Fruit fly (Drosophila melanogaster) whole organism, embryonic: ENCODE data around the gene RpL37A.

ENCODE experiments used
- Asciz ChIP-seq: fragments of 200-800 bp; sonication (Bioruptor generic); optimal IDR thresholded peaks from 2 replicates; lab custom pipeline; 2017; ENCODE audit warnings: missing biosample characterization, mild to moderate bottlenecking, missing genetic modification characterization, missing genetic modification reagents
- Awh ChIP-seq: fragments of 200-800 bp; sonication (Bioruptor generic); IDR thresholded peaks from 2 replicates; pipeline ENCODE4, ENCODE4 v1.3.6; 2022; ENCODE audit warnings: missing biosample characterization, missing genetic modification characterization
- Bdp1 ChIP-seq: fragments of 200-800 bp; sonication (Bioruptor generic); optimal IDR thresholded peaks from 3 replicates; lab custom pipeline; 2016; ENCODE audit warnings: missing biosample characterization, missing genetic modification characterization
- CG10209 ChIP-seq: fragments of 200-800 bp; sonication (Bioruptor generic); optimal IDR thresholded peaks from 3 replicates; lab custom pipeline; 2017; ENCODE audit warnings: missing biosample characterization, mild to moderate bottlenecking, missing genetic modification characterization, missing genetic modification reagents
- CG10267 ChIP-seq: fragments of 200-800 bp; sonication (Bioruptor generic); optimal IDR thresholded peaks from 2 replicates; lab custom pipeline; 2018; ENCODE audit warnings: missing biosample characterization, mild to moderate bottlenecking, missing genetic modification characterization, moderate library complexity
- CG10959 ChIP-seq: fragments of 200-800 bp; sonication (Bioruptor generic); IDR thresholded peaks from 2 replicates; pipeline ENCODE4 v1.3.6; 2022; ENCODE audit warnings: missing biosample characterization, missing genetic modification characterization
- CG10979 ChIP-seq: fragments of 200-800 bp; sonication (Bioruptor generic); optimal IDR thresholded peaks from 2 replicates; lab custom pipeline; 2018; ENCODE audit warnings: missing biosample characterization, mild to moderate bottlenecking, missing genetic modification characterization, moderate library complexity
- CG12104 ChIP-seq: fragments of 200-800 bp; sonication (Bioruptor generic); optimal IDR thresholded peaks from 3 replicates; lab custom pipeline; 2016; ENCODE audit warnings: missing biosample characterization, missing genetic modification characterization
- CG12155 ChIP-seq: fragments of 200-800 bp; sonication (Bioruptor generic); optimal IDR thresholded peaks from 3 replicates; lab custom pipeline; 2016; ENCODE audit warnings: missing biosample characterization, missing genetic modification characterization
- CG12236 ChIP-seq: fragments of 200-800 bp; sonication (Bioruptor generic); optimal IDR thresholded peaks from 2 replicates; lab custom pipeline; 2016; ENCODE audit warnings: missing biosample characterization, missing genetic modification characterization
- CG13296 ChIP-seq: fragments of 200-800 bp; sonication (Bioruptor generic); optimal IDR thresholded peaks from 3 replicates; lab custom pipeline; 2018; ENCODE audit warnings: missing biosample characterization, mild to moderate bottlenecking, missing genetic modification characterization
- CG14860 ChIP-seq: fragments of 200-800 bp; sonication (Bioruptor generic); IDR thresholded peaks from 3 replicates; pipeline ENCODE4 v1.3.6; 2022; ENCODE audit warnings: missing biosample characterization, missing genetic modification characterization; ENCODE audit not compliant: partially characterized antibody
- CG18619 ChIP-seq: fragments of 200-800 bp; sonication (Bioruptor generic); optimal IDR thresholded peaks from 3 replicates; lab custom pipeline; 2017; ENCODE audit warnings: missing biosample characterization, mild to moderate bottlenecking, missing genetic modification characterization
- CG2120 ChIP-seq: fragments of 200-800 bp; sonication (Bioruptor generic); optimal IDR thresholded peaks from 3 replicates; lab custom pipeline; 2016; ENCODE audit warnings: missing biosample characterization, missing genetic modification characterization
- CG2678 ChIP-seq: fragments of 200-800 bp; sonication (Bioruptor generic); optimal IDR thresholded peaks from 3 replicates; lab custom pipeline; 2019; ENCODE audit warnings: missing biosample characterization, mild to moderate bottlenecking, missing genetic modification characterization, moderate library complexity
- CG34422 ChIP-seq: fragments of 200-800 bp; sonication (Bioruptor generic); IDR thresholded peaks from 3 replicates; pipeline ENCODE4 v1.3.6; 2022; ENCODE audit warnings: missing biosample characterization, missing genetic modification characterization
- CG4328 ChIP-seq: fragments of 200-800 bp; sonication (Bioruptor generic); optimal IDR thresholded peaks from 3 replicates; lab custom pipeline; 2017; ENCODE audit warnings: missing biosample characterization, missing genetic modification reagents, missing genetic modification characterization
- CG4707 ChIP-seq: fragments of 200-800 bp; sonication (Bioruptor generic); optimal IDR thresholded peaks from 2 replicates; lab custom pipeline; 2018; ENCODE audit warnings: missing biosample characterization, mild to moderate bottlenecking, missing genetic modification characterization, moderate library complexity
- CG6654 ChIP-seq: fragments of 200-800 bp; sonication (Bioruptor generic); optimal IDR thresholded peaks from 2 replicates; lab custom pipeline; 2017; ENCODE audit warnings: missing biosample characterization, mild to moderate bottlenecking, missing genetic modification characterization
- CG7271 ChIP-seq: fragments of 200-800 bp; sonication (Bioruptor generic); optimal IDR thresholded peaks from 2 replicates; lab custom pipeline; 2018; ENCODE audit warnings: missing biosample characterization, mild to moderate bottlenecking, missing genetic modification characterization, moderate library complexity
- CG7357 ChIP-seq: fragments of 200-800 bp; sonication (Bioruptor generic); IDR thresholded peaks from 3 replicates; pipeline ENCODE4 v1.3.6; 2022; ENCODE audit warnings: missing biosample characterization, missing genetic modification characterization
- CG7786 ChIP-seq: fragments of 200-800 bp; sonication (Bioruptor generic); optimal IDR thresholded peaks from 2 replicates; lab custom pipeline; 2016; ENCODE audit warnings: missing biosample characterization, missing genetic modification characterization
- CG7987 ChIP-seq: fragments of 200-800 bp; sonication (Bioruptor generic); optimal IDR thresholded peaks from 2 replicates; lab custom pipeline; 2018; ENCODE audit warnings: missing biosample characterization, mild to moderate bottlenecking, missing genetic modification characterization, moderate library complexity
- CG8388 ChIP-seq: fragments of 200-800 bp; sonication (Bioruptor generic); optimal IDR thresholded peaks from 2 replicates; lab custom pipeline; 2019; ENCODE audit warnings: missing biosample characterization, mild to moderate bottlenecking, missing genetic modification characterization, moderate library complexity
- CHES-1-like ChIP-seq: fragments of 200-800 bp; sonication (Bioruptor generic); optimal IDR thresholded peaks from 2 replicates; lab custom pipeline; 2016; ENCODE audit warnings: missing biosample characterization, missing genetic modification characterization
- Dip3 ChIP-seq: fragments of 200-800 bp; sonication (Bioruptor generic); optimal IDR thresholded peaks from 3 replicates; lab custom pipeline; 2016; ENCODE audit warnings: missing biosample characterization, missing genetic modification characterization
- HLH3B ChIP-seq: fragments of 200-800 bp; sonication (Bioruptor generic); IDR thresholded peaks from 2 replicates; pipeline ENCODE4 v1.3.6; 2022; ENCODE audit warnings: missing biosample characterization, missing genetic modification characterization
- HLH4C ChIP-seq: fragments of 200-800 bp; sonication (Bioruptor generic); IDR thresholded peaks from 3 replicates; pipeline ENCODE4 v1.3.6; 2022; ENCODE audit warnings: missing biosample characterization, missing genetic modification characterization; ENCODE audit not compliant: partially characterized antibody
- Hand ChIP-seq: fragments of 200-800 bp; sonication (Bioruptor generic); optimal IDR thresholded peaks from 2 replicates; lab custom pipeline; 2017; ENCODE audit warnings: mild to moderate bottlenecking, missing biosample characterization, missing genetic modification reagents, missing genetic modification characterization
- Hmr ChIP-seq: fragments of 200-800 bp; sonication (Bioruptor generic); optimal IDR thresholded peaks from 3 replicates; lab custom pipeline; 2017; ENCODE audit warnings: mild to moderate bottlenecking, missing biosample characterization, missing genetic modification reagents, missing genetic modification characterization
- Hr51 ChIP-seq, 2 experiments: fragments of 200-800 bp; sonication (Bioruptor generic); optimal IDR thresholded peaks; 2 replicates in 1 of 2; 3 replicates in 1 of 2; lab custom pipeline; 2016 to 2018; ENCODE audit warnings: missing biosample characterization in 2 of 2, missing genetic modification characterization in 2 of 2, mild to moderate bottlenecking in 1 of 2, moderate library complexity in 1 of 2
- Rfx ChIP-seq: fragments of 200-800 bp; sonication (Bioruptor generic); IDR thresholded peaks from 2 replicates; pipeline ENCODE4 v1.3.6; 2022; ENCODE audit warnings: missing biosample characterization, missing genetic modification characterization
- Vsx1 ChIP-seq: fragments of 200-800 bp; sonication (Bioruptor generic); optimal IDR thresholded peaks from 2 replicates; lab custom pipeline; 2017; ENCODE audit warnings: missing biosample characterization, mild to moderate bottlenecking, missing genetic modification characterization, missing genetic modification reagents
- YL-1 ChIP-seq: fragments of 200-800 bp; sonication (Bioruptor generic); optimal IDR thresholded peaks from 3 replicates; lab custom pipeline; 2017; ENCODE audit warnings: missing biosample characterization, mild to moderate bottlenecking, missing genetic modification characterization
- ap ChIP-seq: fragments of 200-800 bp; sonication (Bioruptor generic); IDR thresholded peaks from 2 replicates; pipeline ENCODE4 v1.3.6; 2022; ENCODE audit warnings: missing biosample characterization, missing genetic modification characterization
- chif ChIP-seq, 2 experiments: fragments of 200-800 bp; sonication (Bioruptor generic); optimal IDR thresholded peaks; 3 replicates each; lab custom pipeline; 2016; ENCODE audit warnings: missing biosample characterization in 2 of 2, missing genetic modification characterization in 2 of 2
- dysf ChIP-seq: fragments of 200-800 bp; sonication (Bioruptor generic); IDR thresholded peaks from 3 replicates; pipeline ENCODE4 v1.3.6; 2022; ENCODE audit warnings: missing biosample characterization, missing genetic modification characterization
- gem ChIP-seq: fragments of 200-800 bp; sonication (Bioruptor generic); optimal IDR thresholded peaks from 2 replicates; lab custom pipeline; 2019; ENCODE audit warnings: missing biosample characterization, mild to moderate bottlenecking, missing genetic modification characterization, moderate library complexity
- grau ChIP-seq: fragments of 200-800 bp; optimal IDR thresholded peaks from 3 replicates; lab custom pipeline; 2019; ENCODE audit warnings: missing biosample characterization, mild to moderate bottlenecking, missing genetic modification characterization, moderate library complexity
- gt ChIP-seq: fragments of 200-800 bp; sonication (Bioruptor generic); IDR thresholded peaks from 2 replicates; pipeline ENCODE4 v1.3.6; 2022; ENCODE audit warnings: missing biosample characterization, missing genetic modification characterization
- insv ChIP-seq, 2 experiments: fragments of 200-800 bp; sonication (Bioruptor generic); optimal IDR thresholded peaks; 3 replicates each; lab custom pipeline; 2016 to 2018; ENCODE audit warnings: missing biosample characterization in 2 of 2, missing genetic modification characterization in 2 of 2
- jing ChIP-seq: fragments of 200-800 bp; sonication (Bioruptor generic); optimal IDR thresholded peaks from 2 replicates; lab custom pipeline; 2018; ENCODE audit warnings: missing biosample characterization, mild to moderate bottlenecking, missing genetic modification characterization
- lab ChIP-seq: fragments of 200-800 bp; sonication (Bioruptor generic); optimal IDR thresholded peaks from 3 replicates; lab custom pipeline; 2017; ENCODE audit warnings: missing biosample characterization, missing genetic modification characterization, mild to moderate bottlenecking, moderate library complexity, missing genetic modification reagents
- otp ChIP-seq: fragments of 200-800 bp; sonication (Bioruptor generic); IDR thresholded peaks from 3 replicates; pipeline ENCODE4, ENCODE4 v1.3.6; 2022; ENCODE audit warnings: missing biosample characterization, missing genetic modification characterization
- pho ChIP-seq: fragments of 200-800 bp; sonication (Bioruptor generic); optimal IDR thresholded peaks from 2 replicates; lab custom pipeline; 2016; ENCODE audit warnings: missing biosample characterization, missing genetic modification characterization
- rib ChIP-seq: fragments of 200-800 bp; sonication (Bioruptor generic); IDR thresholded peaks from 2 replicates; pipeline ENCODE4 v1.3.6; 2022; ENCODE audit warnings: missing biosample characterization, missing genetic modification characterization
- run ChIP-seq: fragments of 200-800 bp; sonication (Bioruptor generic); optimal IDR thresholded peaks from 3 replicates; lab custom pipeline; 2018; ENCODE audit warnings: missing biosample characterization, mild to moderate bottlenecking, missing genetic modification characterization
- sd ChIP-seq: fragments of 200-800 bp; sonication (Bioruptor generic); optimal IDR thresholded peaks from 3 replicates; lab custom pipeline; 2018; ENCODE audit warnings: missing biosample characterization, mild to moderate bottlenecking, missing genetic modification characterization, moderate library complexity
- sens ChIP-seq: fragments of 200-800 bp; sonication (Bioruptor generic); peaks from one replicate; lab custom pipeline; 2016; ENCODE audit warnings: missing biosample characterization, missing genetic modification characterization
- sisA ChIP-seq: fragments of 200-800 bp; sonication (Bioruptor generic); IDR thresholded peaks from 2 replicates; pipeline ENCODE4 v1.3.6; 2022; ENCODE audit warnings: missing biosample characterization, missing genetic modification characterization

Gene RpL37A

dm6 chr2L:5084586-5085257, 14.0 kb downstream of the RpL37A start (continued):
- TF ChIP-seq Bdp1 (peak; percentile 5), CG12155 (no peak), jing (GFP tag; lab: Kevin White, UChicago) (no peak), dysf (GFP tag; lab: Robert Waterston, UW) (peak; percentile 18; the same call in 1 of the 3 replicates), run (tag; lab: Kevin White, UChicago) (no peak), CG2678 (peak; percentile 3), CG14860 (GFP tag; lab: Robert Waterston, UW) (0 out of 3 replicates have a peak, but pooled peaks have one; percentile 27), Vsx1 (peak; percentile 58), CG12104 (GFP tag; lab: Kevin White, UChicago) (no peak), CG10209 (GFP tag; lab: Kevin White, UChicago) (no peak), gem (peak; percentile 26), Hand (peak; percentile 10), grau (tag; lab: Kevin White, UChicago) (peak; percentile 62), CG10979 (tag; lab: Kevin White, UChicago) (no peak), CG18619 (GFP tag; lab: Kevin White, UChicago) (peak; percentile 6), Rfx (GFP tag; lab: Robert Waterston, UW) (0 out of 2 replicates have a peak, but pooled peaks have one; percentile 34), CG4328 (GFP tag; lab: Kevin White, UChicago) (no peak), CG13296 (GFP tag; lab: Kevin White, UChicago) (no peak), Dip3 (GFP tag; lab: Kevin White, UChicago) (peak; percentile 45), CHES-1-like (GFP tag; lab: Kevin White, UChicago) (peak; percentile 20), Hr51 (GFP tag; optimal IDR thresholded peaks at IDR 0.05; lab: Kevin White, UChicago) (peak in 1 of 2 experiments; percentile 21), sens (GFP tag; lab: Kevin White, UChicago) (peak; percentile 80), CG7357 (GFP tag; lab: Robert Waterston, UW) (no peak), insv (GFP tag; optimal IDR thresholded peaks at IDR 0.05; lab: Kevin White, UChicago) (no peak), ap (GFP tag; lab: Robert Waterston, UW) (peak; percentile 17; the same call in 1 of the 2 replicates), CG8388 (GFP tag; lab: Kevin White, UChicago) (peak; percentile 11), gt (GFP tag; lab: Robert Waterston, UW) (no peak), sd (tag; lab: Kevin White, UChicago) (no peak), Hmr (GFP tag; lab: Kevin White, UChicago) (peak; percentile 74), CG7987 (no peak), rib (GFP tag; lab: Robert Waterston, UW) (no peak)

dm6 chr2L:5085561-5085960, 14.8 kb downstream of the RpL37A start:
- TF ChIP-seq YL-1 (GFP tag; lab: Kevin White, UChicago) (no peak), sisA (GFP tag; lab: Robert Waterston, UW) (peak; percentile 23; the same call in 1 of the 2 replicates), chif (GFP tag; optimal IDR thresholded peaks at IDR 0.05; lab: Kevin White, UChicago) (no peak), Hmr (GFP tag; lab: Kevin White, UChicago) (peak; percentile 37), Asciz (GFP tag; lab: Kevin White, UChicago) (no peak), CG7271 (tag; lab: Kevin White, UChicago) (no peak), otp (GFP tag; lab: Robert Waterston, UW) (0 out of 3 replicates have a peak, but pooled peaks have one; percentile 18), HLH3B (GFP tag; lab: Robert Waterston, UW) (no peak), CG34422 (GFP tag; lab: Robert Waterston, UW) (no peak), pho (GFP tag; lab: Kevin White, UChicago) (no peak), CG10959 (GFP tag; lab: Robert Waterston, UW) (no peak), CG10267 (tag; lab: Kevin White, UChicago) (no peak), HLH4C (GFP tag; lab: Robert Waterston, UW) (no peak), Awh (GFP tag; lab: Robert Waterston, UW) (no peak), CG7786 (GFP tag; lab: Kevin White, UChicago) (no peak), CG4707 (GFP tag; lab: Kevin White, UChicago) (no peak), CG12236 (GFP tag; lab: Kevin White, UChicago) (no peak), CG2120 (peak; percentile 31), CG6654 (GFP tag; lab: Kevin White, UChicago) (no peak), lab (GFP tag; lab: Kevin White, UChicago) (peak; percentile 37)
